Worm (Caenorhabditis elegans) whole organism, L2 larva: ENCODE measurements around the gene unc-132.
A peak's percentile ranks its signal among the peaks of the same experiment; 100 is the strongest.

ENCODE experiments used
- R02D3.7 ChIP-seq: fragments of 150-350 bp; optimal IDR thresholded peaks from 2 replicates; lab custom pipeline; 2014; ENCODE audit warnings: missing biosample characterization, missing genetic modification characterization
- Y55F3AM.14 ChIP-seq: fragments of 200-800 bp; sonication (Bioruptor generic); optimal IDR thresholded peaks from 2 replicates; lab custom pipeline; 2018; ENCODE audit warnings: mild to moderate bottlenecking, missing genetic modification characterization, missing compliant biosample characterization
- ZK546.5 ChIP-seq: sonication (generic microtip); optimal IDR thresholded peaks from 2 replicates; lab custom pipeline; 2017; ENCODE audit warnings: missing biosample characterization, missing genetic modification characterization
- alr-1 ChIP-seq: fragments of 150-350 bp; optimal IDR thresholded peaks from 2 replicates; lab custom pipeline; 2014; ENCODE audit warnings: missing biosample characterization, missing genetic modification characterization
- aly-2 ChIP-seq: fragments of 150-350 bp; optimal IDR thresholded peaks from 2 replicates; lab custom pipeline; 2014; ENCODE audit warnings: missing biosample characterization, missing genetic modification characterization
- ceh-16 ChIP-seq: fragments of 150-350 bp; optimal IDR thresholded peaks from 2 replicates; lab custom pipeline; 2014; ENCODE audit warnings: missing biosample characterization, missing genetic modification characterization
- ceh-82 ChIP-seq: fragments of 150-350 bp; optimal IDR thresholded peaks from 2 replicates; lab custom pipeline; 2014; ENCODE audit warnings: missing biosample characterization, missing genetic modification characterization
- dmd-4 ChIP-seq: sonication (generic microtip); optimal IDR thresholded peaks from 2 replicates; lab custom pipeline; 2017; ENCODE audit warnings: missing biosample characterization, missing genetic modification characterization
- elt-1 ChIP-seq: fragments of 150-350 bp; optimal IDR thresholded peaks from 2 replicates; lab custom pipeline; 2014; ENCODE audit warnings: missing biosample characterization, missing genetic modification characterization
- elt-3 ChIP-seq: sonication (generic microtip); optimal IDR thresholded peaks from 2 replicates; lab custom pipeline; 2017; ENCODE audit warnings: missing biosample characterization, missing genetic modification characterization
- fos-1 ChIP-seq: fragments of 150-350 bp; optimal IDR thresholded peaks from 2 replicates; lab custom pipeline; 2014; ENCODE audit warnings: missing biosample characterization, missing genetic modification characterization
- gmeb-1 ChIP-seq: fragments of 150-350 bp; optimal IDR thresholded peaks from 2 replicates; lab custom pipeline; 2014; ENCODE audit warnings: missing biosample characterization, missing genetic modification characterization
- lin-13 ChIP-seq: fragments of 150-350 bp; optimal IDR thresholded peaks from 2 replicates; lab custom pipeline; 2014; ENCODE audit warnings: missing biosample characterization, missing genetic modification reagents, missing genetic modification characterization
- lin-39 ChIP-seq: fragments of 150-350 bp; optimal IDR thresholded peaks from 2 replicates; lab custom pipeline; 2014; ENCODE audit warnings: missing biosample characterization, missing genetic modification reagents, missing genetic modification characterization
- lsy-2 ChIP-seq, 2 experiments: fragments of 150-350 bp in 1 of 2; sonication (generic microtip) in 1 of 2; optimal IDR thresholded peaks; 2 replicates each; lab custom pipeline; 2014 to 2017; ENCODE audit warnings: missing biosample characterization in 2 of 2, missing genetic modification characterization in 2 of 2
- mbf-1 ChIP-seq: sonication (generic microtip); optimal IDR thresholded peaks from 2 replicates; lab custom pipeline; 2017; ENCODE audit warnings: missing biosample characterization, missing genetic modification characterization
- mdl-1 ChIP-seq, 2 experiments: fragments of 150-350 bp in 1 of 2; sonication (generic microtip) in 1 of 2; optimal IDR thresholded peaks; 2 replicates each; lab custom pipeline; 2017; ENCODE audit warnings: missing biosample characterization in 2 of 2, missing genetic modification characterization in 2 of 2
- nhr-10 ChIP-seq: sonication (generic microtip); optimal IDR thresholded peaks from 2 replicates; lab custom pipeline; 2017; ENCODE audit warnings: missing biosample characterization, missing genetic modification characterization
- nhr-12 ChIP-seq: fragments of 150-350 bp; optimal IDR thresholded peaks from 2 replicates; lab custom pipeline; 2014; ENCODE audit warnings: missing biosample characterization, missing genetic modification characterization
- nhr-129 ChIP-seq: fragments of 150-350 bp; optimal IDR thresholded peaks from 2 replicates; lab custom pipeline; 2014; ENCODE audit warnings: missing biosample characterization, missing genetic modification characterization
- nhr-23 ChIP-seq: fragments of 150-350 bp; optimal IDR thresholded peaks from 2 replicates; lab custom pipeline; 2014; ENCODE audit warnings: missing biosample characterization, missing genetic modification reagents, missing genetic modification characterization
- nhr-237 ChIP-seq: fragments of 150-350 bp; optimal IDR thresholded peaks from 2 replicates; lab custom pipeline; 2014; ENCODE audit warnings: missing biosample characterization, missing genetic modification characterization
- nhr-25 ChIP-seq: fragments of 150-350 bp; sonication (generic microtip); optimal IDR thresholded peaks from 3 replicates; lab custom pipeline; 2014; ENCODE audit warnings: missing biosample characterization, missing genetic modification characterization
- peb-1 ChIP-seq: fragments of 150-350 bp; optimal IDR thresholded peaks from 2 replicates; lab custom pipeline; 2014; ENCODE audit warnings: missing biosample characterization, missing genetic modification characterization
- sem-4 ChIP-seq: fragments of 150-350 bp; optimal IDR thresholded peaks from 2 replicates; lab custom pipeline; 2014; ENCODE audit warnings: missing biosample characterization, missing genetic modification reagents, missing genetic modification characterization
- skn-1 ChIP-seq: sonication (generic microtip); optimal IDR thresholded peaks from 2 replicates; lab custom pipeline; 2017; ENCODE audit warnings: missing biosample characterization, missing genetic modification characterization
- sma-3 ChIP-seq: sonication (generic microtip); optimal IDR thresholded peaks from 2 replicates; lab custom pipeline; 2016; ENCODE audit warnings: missing genetic modification reagents, missing genetic modification characterization, missing compliant biosample characterization
- sma-9 ChIP-seq, 2 experiments: fragments of 150-350 bp in 1 of 2; sonication (generic microtip) in 1 of 2; optimal IDR thresholded peaks; 2 replicates each; lab custom pipeline; 2014 to 2016; ENCODE audit warnings: missing genetic modification characterization in 2 of 2, mild to moderate bottlenecking in 1 of 2, missing biosample characterization in 1 of 2, missing compliant biosample characterization in 1 of 2, missing genetic modification reagents in 1 of 2, moderate library complexity in 1 of 2
- unc-39 ChIP-seq: fragments of 150-350 bp; optimal IDR thresholded peaks from 2 replicates; lab custom pipeline; 2014; ENCODE audit warnings: missing biosample characterization, missing genetic modification characterization
- unc-55 ChIP-seq: fragments of 150-350 bp; sonication (generic microtip); optimal IDR thresholded peaks from 3 replicates; lab custom pipeline; 2014; ENCODE audit warnings: missing biosample characterization, missing genetic modification reagents, missing genetic modification characterization
- unc-62 ChIP-seq: fragments of 150-350 bp; optimal IDR thresholded peaks from 2 replicates; lab custom pipeline; 2014; ENCODE audit warnings: missing biosample characterization, missing genetic modification reagents, missing genetic modification characterization
- zag-1 ChIP-seq: fragments of 150-350 bp; optimal IDR thresholded peaks from 2 replicates; lab custom pipeline; 2014; ENCODE audit warnings: missing biosample characterization, missing genetic modification characterization
- ztf-1 ChIP-seq: fragments of 200-800 bp; sonication (Bioruptor generic); conservative IDR thresholded peaks from 2 replicates; pipeline ENCODE4 v1.3.6; 2022; ENCODE audit warnings: missing genetic modification characterization, missing compliant biosample characterization
- ztf-4 ChIP-seq: fragments of 150-350 bp; optimal IDR thresholded peaks from 2 replicates; lab custom pipeline; 2014; ENCODE audit warnings: missing biosample characterization, missing genetic modification characterization

unc-132 gene

DNA sequence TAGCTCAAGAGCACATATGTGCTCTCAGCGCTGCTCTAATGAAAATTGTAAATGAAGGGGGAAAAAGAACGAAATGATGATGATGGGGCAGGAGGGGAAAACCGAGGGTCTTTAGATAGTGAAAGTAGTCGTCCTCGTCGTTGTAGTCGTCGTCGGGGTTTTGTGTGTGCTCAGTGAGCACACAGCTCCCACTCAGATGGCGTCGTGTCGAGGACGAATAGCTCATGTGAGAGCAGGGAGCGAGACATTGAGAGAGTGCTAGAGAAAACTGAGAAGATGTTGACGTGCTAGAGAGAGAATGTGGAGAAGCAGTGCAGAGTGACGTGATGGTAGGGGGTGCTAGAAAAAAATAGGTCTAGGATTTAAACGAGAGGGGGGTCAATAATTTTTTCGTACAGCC is 30.8 kb downstream of the unc-132 start (continued):
- TF ChIP-seq nhr-237 (no peak), unc-55 (GFP tag; lab: Kevin White, UChicago) (peak; percentile 58), nhr-10 (tag; lab: Kevin White, UChicago) (no peak)

DNA sequence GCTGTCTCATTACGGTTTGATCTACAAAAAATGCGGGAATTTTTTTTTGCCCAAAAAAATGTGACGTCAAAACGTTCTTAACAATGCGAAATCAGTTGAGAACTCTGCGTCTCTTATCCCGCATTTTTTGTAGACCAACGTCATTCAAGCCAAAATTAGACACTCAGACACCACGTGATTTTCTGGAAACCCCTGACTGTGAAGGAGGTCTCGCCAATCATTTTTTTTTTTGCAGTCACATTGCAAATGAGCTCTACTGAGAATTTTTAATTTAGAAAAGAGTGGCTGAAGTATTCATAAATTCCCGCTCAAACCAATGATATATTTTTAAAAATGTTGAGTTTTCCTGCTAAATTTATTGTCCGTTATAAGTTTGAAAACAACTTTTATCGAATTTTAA is 31.6 kb downstream of the unc-132 start:
- no peak for TF ChIP-seq skn-1 (tag; lab: Kevin White, UChicago)

DNA sequence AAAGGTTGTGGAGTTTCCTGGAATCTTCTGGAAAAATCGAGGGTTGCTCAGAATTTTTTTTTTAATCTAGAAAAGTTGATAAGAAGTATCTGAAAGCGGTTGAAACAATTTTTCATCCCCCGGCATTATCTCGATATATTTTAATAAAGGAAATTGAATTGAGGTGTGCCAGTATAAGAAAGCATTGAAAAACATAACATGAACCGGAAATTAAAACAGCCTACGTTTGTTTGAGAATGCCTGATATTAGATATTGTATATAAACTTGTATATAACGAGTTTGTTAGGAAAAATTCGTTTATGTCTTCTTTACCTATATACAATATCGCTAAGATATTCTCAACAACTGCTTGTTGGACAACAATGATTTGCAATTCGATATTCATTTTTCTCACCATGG is 37.9 kb downstream of the unc-132 start, which contains the start of gene str-30:
Gene str-30 (plus strand): TSS at position 301 of the 400 bp plus-strand sequence.
- TF ChIP-seq ZK546.5 (tag; lab: Kevin White, UChicago) (no peak), lin-13 (GFP tag; lab: Kevin White, UChicago) (no peak), alr-1 (no peak), peb-1 (no peak), ztf-1 (GFP tag; lab: Robert Waterston, UW) (no peak), lsy-2 (tag; optimal IDR thresholded peaks at IDR 0.05; lab: Kevin White, UChicago) (no peak), nhr-237 (no peak), sem-4 (no peak), gmeb-1 (no peak), sma-9 (GFP tag; optimal IDR thresholded peaks at IDR 0.05; lab: Kevin White, UChicago) (no peak), sma-9 (tag; optimal IDR thresholded peaks at IDR 0.05; lab: Kevin White, UChicago) (no peak), ceh-82 (tag; lab: Kevin White, UChicago) (no peak), nhr-10 (tag; lab: Kevin White, UChicago) (no peak), sma-3 (GFP tag; lab: Kevin White, UChicago) (no peak), zag-1 (tag; lab: Kevin White, UChicago) (no peak), ceh-16 (tag; lab: Kevin White, UChicago) (no peak), lin-39 (no peak), mdl-1 (tag; optimal IDR thresholded peaks at IDR 0.05; lab: Kevin White, UChicago) (no peak), ztf-4 (no peak)

DNA sequence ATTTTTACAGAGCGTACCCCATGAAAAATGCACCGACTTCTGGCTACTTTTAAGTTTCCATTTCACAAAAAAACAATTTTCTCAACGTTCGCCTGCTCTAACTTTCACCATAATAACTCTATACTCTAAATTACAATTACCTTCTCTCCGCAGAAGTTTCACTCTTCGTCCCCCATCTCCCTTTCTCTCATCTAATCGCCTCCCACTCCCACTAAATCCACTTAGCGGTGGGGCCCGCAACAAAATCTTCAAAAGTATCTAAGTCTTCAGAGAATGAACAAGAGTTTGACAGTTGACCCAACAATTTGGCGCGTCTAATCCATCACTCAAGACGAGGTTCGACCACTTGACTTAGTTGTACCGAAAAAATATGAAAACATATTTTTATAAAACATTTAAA is 51.5 kb downstream of the unc-132 start:
- TF ChIP-seq ceh-82 (tag; lab: Kevin White, UChicago) (no peak), nhr-129 (tag; lab: Kevin White, UChicago) (no peak), lin-13 (GFP tag; lab: Kevin White, UChicago) (no peak), nhr-10 (tag; lab: Kevin White, UChicago) (no peak), mbf-1 (tag; lab: Kevin White, UChicago) (no peak), elt-3 (tag; lab: Kevin White, UChicago) (no peak), sem-4 (no peak), elt-1 (no peak), R02D3.7 (tag; lab: Kevin White, UChicago) (no peak), sma-3 (GFP tag; lab: Kevin White, UChicago) (no peak), Y55F3AM.14 (GFP tag; lab: Kevin White, UChicago) (no peak), dmd-4 (no peak), lsy-2 (tag; optimal IDR thresholded peaks at IDR 0.05; lab: Kevin White, UChicago) (no peak), zag-1 (tag; lab: Kevin White, UChicago) (no peak), unc-39 (tag; lab: Kevin White, UChicago) (no peak), sma-9 (GFP tag; optimal IDR thresholded peaks at IDR 0.05; lab: Kevin White, UChicago) (no peak), sma-9 (tag; optimal IDR thresholded peaks at IDR 0.05; lab: Kevin White, UChicago) (no peak), nhr-237 (no peak), aly-2 (no peak), nhr-25 (tag; lab: Kevin White, UChicago) (no peak), fos-1 (tag; lab: Kevin White, UChicago) (no peak)

DNA sequence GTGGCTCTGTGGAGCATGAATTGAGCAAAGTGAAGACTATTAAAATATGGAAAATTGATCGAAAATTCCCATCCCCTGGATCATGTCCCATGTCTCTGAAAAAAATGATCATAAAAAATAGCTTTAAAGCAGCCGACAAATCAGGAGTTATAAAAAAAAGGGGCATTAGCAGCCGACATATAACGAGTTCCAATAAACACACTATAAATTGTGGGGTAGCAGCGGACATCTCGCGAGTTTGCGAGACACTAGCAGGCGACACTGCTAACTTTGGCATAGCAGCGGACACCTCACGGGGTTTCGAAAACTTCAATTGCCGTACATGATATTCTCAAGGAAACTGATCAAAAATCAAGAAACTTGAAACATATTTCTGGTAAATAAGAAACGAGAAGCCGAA is 52.4 kb downstream of the unc-132 start, which contains the start of gene hpo-36:
Gene hpo-36 (minus strand): TSS at position 101 of the 400 bp plus-strand sequence.
- TF ChIP-seq unc-62 (no peak), sma-3 (GFP tag; lab: Kevin White, UChicago) (no peak), ceh-16 (tag; lab: Kevin White, UChicago) (no peak), nhr-12 (tag; lab: Kevin White, UChicago) (no peak), ztf-4 (no peak), ZK546.5 (tag; lab: Kevin White, UChicago) (no peak), elt-1 (no peak), nhr-25 (tag; lab: Kevin White, UChicago) (no peak), lin-13 (GFP tag; lab: Kevin White, UChicago) (no peak), nhr-23 (no peak), sma-9 (GFP tag; optimal IDR thresholded peaks at IDR 0.05; lab: Kevin White, UChicago) (no peak), sma-9 (tag; optimal IDR thresholded peaks at IDR 0.05; lab: Kevin White, UChicago) (no peak)
